Fruit fly (Drosophila melanogaster): Measurements from ENCODE around the gene Cyp305a1.

The Cyp305a1 gene

DNA sequence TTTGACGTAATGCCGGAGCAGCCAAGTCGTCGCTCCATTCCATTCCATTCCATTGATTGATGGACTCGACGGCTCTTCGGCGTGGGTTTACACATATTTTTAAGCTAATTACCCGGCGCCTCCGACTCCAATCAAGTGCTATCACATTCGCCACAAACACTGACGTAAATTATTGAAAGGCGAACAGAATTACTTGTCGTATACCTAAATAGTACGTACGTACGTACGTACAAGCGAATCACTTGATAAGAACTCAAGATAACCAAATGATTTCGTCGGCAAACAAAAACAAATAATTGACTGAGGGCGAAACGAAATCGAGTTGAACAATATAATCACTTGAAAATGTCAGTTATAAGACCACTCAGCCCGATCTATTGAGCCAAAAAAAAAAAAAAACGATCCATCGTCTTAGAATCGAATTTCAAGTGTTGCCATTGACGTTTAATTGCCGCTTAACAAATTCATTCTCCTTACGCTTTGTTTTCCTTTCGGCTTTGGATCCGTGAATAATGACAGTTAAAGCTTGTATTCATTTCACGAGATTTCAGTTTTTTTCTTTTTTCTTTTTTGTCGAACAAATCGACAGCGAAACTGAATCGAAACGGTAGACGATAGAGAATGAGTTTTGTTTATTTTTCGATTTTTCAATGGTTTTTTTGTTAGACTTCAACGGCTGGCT is 35.7 kb downstream of the Cyp305a1 start:
- peak; percentile 87 for TF ChIP-seq noc (tag; optimal IDR thresholded peaks at IDR 0.05)
